Worm (Caenorhabditis elegans) whole organism, L4 larva: ENCODE data around the gene sod-4.

Experiments
- R02D3.7 ChIP-seq: fragments of 150-350 bp; sonication (generic microtip); optimal IDR thresholded peaks from 3 replicates; lab custom pipeline; 2014; ENCODE audit warnings: missing biosample characterization, missing genetic modification characterization
- Y5F2A.4 ChIP-seq: fragments of 200-800 bp; sonication (Bioruptor generic); optimal IDR thresholded peaks from 2 replicates; lab custom pipeline; 2018; ENCODE audit warnings: mild to moderate bottlenecking, missing genetic modification characterization, missing compliant biosample characterization
- aha-1 ChIP-seq: fragments of 150-350 bp; peaks from one replicate; lab custom pipeline; 2014; ENCODE audit warnings: missing biosample characterization, missing genetic modification characterization
- ama-1 ChIP-seq: fragments of 150-350 bp; optimal IDR thresholded peaks from 2 replicates; lab custom pipeline; 2014; ENCODE audit warnings: inconsistent platforms, mixed read lengths
- arid-1 ChIP-seq: fragments of 200-800 bp; sonication (Bioruptor generic); conservative IDR thresholded peaks from 2 replicates; pipeline ENCODE4 v1.3.6; 2022; ENCODE audit warnings: missing genetic modification reagents, missing genetic modification characterization, missing compliant biosample characterization
- attf-4 ChIP-seq: sonication (generic microtip); optimal IDR thresholded peaks from 3 replicates; lab custom pipeline; 2017; ENCODE audit warnings: missing biosample characterization, missing genetic modification characterization
- ceh-20 ChIP-seq: fragments of 200-800 bp; sonication (Bioruptor generic); IDR thresholded peaks from 2 replicates; pipeline ENCODE4 v1.3.6; 2022; ENCODE audit warnings: missing genetic modification reagents, missing genetic modification characterization, missing compliant biosample characterization
- ceh-32 ChIP-seq: sonication (generic microtip); optimal IDR thresholded peaks from 2 replicates; lab custom pipeline; 2016; ENCODE audit warnings: mild to moderate bottlenecking, missing genetic modification characterization, missing compliant biosample characterization; ENCODE audit not compliant: poor library complexity
- ceh-44 ChIP-seq: fragments of 200-800 bp; sonication (Bioruptor generic); IDR thresholded peaks from 2 replicates; pipeline ENCODE4 v1.3.6; 2022; ENCODE audit warnings: missing genetic modification reagents, missing genetic modification characterization, missing compliant biosample characterization
- ceh-82 ChIP-seq: sonication (generic microtip); optimal IDR thresholded peaks from 2 replicates; lab custom pipeline; 2017; ENCODE audit warnings: missing biosample characterization, missing genetic modification characterization
- ces-1 ChIP-seq: fragments of 150-350 bp; sonication (generic microtip); optimal IDR thresholded peaks from 4 replicates; lab custom pipeline; 2014; ENCODE audit warnings: missing biosample characterization, missing genetic modification reagents, missing genetic modification characterization
- ctbp-1 ChIP-seq: fragments of 200-800 bp; sonication (Bioruptor generic); IDR thresholded peaks from 2 replicates; pipeline ENCODE4 v1.3.6; 2022; ENCODE audit warnings: missing genetic modification reagents, missing genetic modification characterization, missing compliant biosample characterization
- daf-8 ChIP-seq: fragments of 200-800 bp; sonication (Bioruptor generic); IDR thresholded peaks from 2 replicates; pipeline ENCODE4 v1.3.6; 2022; ENCODE audit warnings: missing genetic modification characterization, missing compliant biosample characterization
- dmd-6 ChIP-seq: fragments of 200-800 bp; sonication (Bioruptor generic); IDR thresholded peaks from 2 replicates; pipeline ENCODE4 v1.3.6; 2022; ENCODE audit warnings: missing genetic modification reagents, missing genetic modification characterization, missing compliant biosample characterization
- duxl-1 ChIP-seq: sonication (generic microtip); optimal IDR thresholded peaks from 2 replicates; lab custom pipeline; 2016; ENCODE audit warnings: mild to moderate bottlenecking, missing genetic modification characterization, moderate library complexity, missing compliant biosample characterization; ENCODE audit not compliant: poor library complexity
- egl-27 ChIP-seq: sonication (generic microtip); optimal IDR thresholded peaks from 3 replicates; lab custom pipeline; 2017; ENCODE audit warnings: missing biosample characterization, missing genetic modification reagents, missing genetic modification characterization
- fos-1 ChIP-seq: fragments of 150-350 bp; optimal IDR thresholded peaks from 2 replicates; lab custom pipeline; 2014; ENCODE audit warnings: missing biosample characterization, missing genetic modification characterization
- hlh-30 ChIP-seq: sonication (generic microtip); optimal IDR thresholded peaks from 2 replicates; lab custom pipeline; 2017; ENCODE audit warnings: antibody characterized with exemption, mild to moderate bottlenecking, missing genetic modification characterization, missing compliant biosample characterization; ENCODE audit not compliant: insufficient read depth
- jun-1 ChIP-seq: fragments of 150-350 bp; optimal IDR thresholded peaks from 2 replicates; lab custom pipeline; 2014; ENCODE audit warnings: missing biosample characterization, missing genetic modification reagents, missing genetic modification characterization
- lin-15B ChIP-seq: fragments of 150-350 bp; sonication (generic microtip); optimal IDR thresholded peaks from 3 replicates; lab custom pipeline; 2014; ENCODE audit warnings: missing biosample characterization, missing genetic modification characterization
- lin-39 ChIP-seq: fragments of 150-350 bp; optimal IDR thresholded peaks from 2 replicates; lab custom pipeline; 2014; ENCODE audit warnings: missing biosample characterization, missing genetic modification reagents, missing genetic modification characterization
- lsy-2 ChIP-seq, 2 experiments: fragments of 150-350 bp in 1 of 2; sonication (generic microtip) in 1 of 2; optimal IDR thresholded peaks; 2 replicates each; lab custom pipeline; 2014 to 2017; ENCODE audit warnings: missing biosample characterization in 2 of 2, missing genetic modification characterization in 2 of 2
- madf-5 ChIP-seq, 2 experiments: fragments of 200-800 bp; sonication (Bioruptor generic); IDR thresholded peaks; 2 replicates each; pipeline ENCODE4 v1.3.6; 2022; ENCODE audit warnings: missing compliant biosample characterization in 2 of 2, missing genetic modification characterization in 2 of 2
- mep-1 ChIP-seq: fragments of 150-350 bp; sonication (generic microtip); optimal IDR thresholded peaks from 3 replicates; lab custom pipeline; 2014; ENCODE audit warnings: missing biosample characterization, missing genetic modification characterization
- mes-2 ChIP-seq: sonication (generic microtip); optimal IDR thresholded peaks from 2 replicates; lab custom pipeline; 2016; ENCODE audit warnings: missing genotype, mild to moderate bottlenecking, missing genetic modification characterization, missing compliant biosample characterization; ENCODE audit not compliant: poor library complexity, severe bottlenecking
- nhr-10 ChIP-seq: fragments of 150-350 bp; optimal IDR thresholded peaks from 2 replicates; lab custom pipeline; 2014; ENCODE audit warnings: missing biosample characterization, missing genetic modification characterization
- nhr-11 ChIP-seq: fragments of 150-350 bp; optimal IDR thresholded peaks from 2 replicates; lab custom pipeline; 2014; ENCODE audit warnings: missing biosample characterization, missing genetic modification characterization
- nhr-111 ChIP-seq: fragments of 200-800 bp; sonication (Bioruptor generic); optimal IDR thresholded peaks from 2 replicates; lab custom pipeline; 2018; ENCODE audit warnings: mild to moderate bottlenecking, missing genetic modification characterization, missing compliant biosample characterization
- nhr-25 ChIP-seq: sonication (generic microtip); optimal IDR thresholded peaks from 2 replicates; lab custom pipeline; 2017; ENCODE audit warnings: missing genetic modification characterization, mild to moderate bottlenecking, missing compliant biosample characterization, antibody characterized with exemption, moderate library complexity, borderline replicate concordance; ENCODE audit not compliant: insufficient read depth
- nhr-28 ChIP-seq: fragments of 150-350 bp; optimal IDR thresholded peaks from 2 replicates; lab custom pipeline; 2014; ENCODE audit warnings: missing biosample characterization, missing genetic modification characterization
- nhr-48 ChIP-seq: sonication (generic microtip); optimal IDR thresholded peaks from 2 replicates; lab custom pipeline; 2016; ENCODE audit warnings: mild to moderate bottlenecking, missing genetic modification characterization, missing compliant biosample characterization
- nhr-76 ChIP-seq: fragments of 150-350 bp; optimal IDR thresholded peaks from 2 replicates; lab custom pipeline; 2014; ENCODE audit warnings: missing biosample characterization, missing genetic modification characterization
- nhr-77 ChIP-seq: fragments of 150-350 bp; optimal IDR thresholded peaks from 2 replicates; lab custom pipeline; 2014; ENCODE audit warnings: missing biosample characterization, missing genetic modification characterization
- php-3 ChIP-seq: fragments of 200-800 bp; sonication (Bioruptor generic); IDR thresholded peaks from 2 replicates; pipeline ENCODE4 v1.3.6; 2022; ENCODE audit warnings: missing genetic modification reagents, missing genetic modification characterization, missing compliant biosample characterization
- saeg-2 ChIP-seq: fragments of 200-800 bp; sonication (Bioruptor generic); IDR thresholded peaks from 2 replicates; pipeline ENCODE4 v1.3.6; 2022; ENCODE audit warnings: missing genetic modification reagents, missing genetic modification characterization, missing compliant biosample characterization
- spr-1 ChIP-seq: sonication (generic microtip); optimal IDR thresholded peaks from 2 replicates; lab custom pipeline; 2016; ENCODE audit warnings: mild to moderate bottlenecking, missing genetic modification characterization, missing compliant biosample characterization
- spr-3 ChIP-seq: fragments of 200-800 bp; sonication (Bioruptor generic); optimal IDR thresholded peaks from 2 replicates; lab custom pipeline; 2018; ENCODE audit warnings: mild to moderate bottlenecking, missing genetic modification characterization, missing compliant biosample characterization
- unc-130 ChIP-seq: sonication (generic microtip); optimal IDR thresholded peaks from 2 replicates; lab custom pipeline; 2016; ENCODE audit warnings: missing genetic modification reagents, missing genetic modification characterization, missing compliant biosample characterization
- unc-39 ChIP-seq: sonication (generic microtip); optimal IDR thresholded peaks from 2 replicates; lab custom pipeline; 2017; ENCODE audit warnings: missing biosample characterization, missing genetic modification characterization
- vab-7 ChIP-seq: fragments of 200-800 bp; sonication (Bioruptor generic); IDR thresholded peaks from 2 replicates; pipeline ENCODE4 v1.3.6; 2022; ENCODE audit warnings: missing genetic modification reagents, missing genetic modification characterization, missing compliant biosample characterization
- zfp-2 ChIP-seq: sonication (generic microtip); optimal IDR thresholded peaks from 2 replicates; lab custom pipeline; 2016; ENCODE audit warnings: mild to moderate bottlenecking, missing genetic modification characterization, missing compliant biosample characterization
- zfp-3 ChIP-seq: fragments of 200-800 bp; sonication (Bioruptor generic); conservative IDR thresholded peaks from 2 replicates; pipeline ENCODE4 v1.3.6; 2022; ENCODE audit warnings: missing genetic modification reagents, missing genetic modification characterization, missing compliant biosample characterization
- zip-11 ChIP-seq: fragments of 200-800 bp; sonication (Bioruptor generic); IDR thresholded peaks from 2 replicates; pipeline ENCODE4 v1.3.6; 2022; ENCODE audit warnings: missing genetic modification characterization, missing compliant biosample characterization
- zip-2 ChIP-seq: fragments of 150-350 bp; optimal IDR thresholded peaks from 2 replicates; lab custom pipeline; 2014; ENCODE audit warnings: missing biosample characterization, missing genetic modification characterization

sod-4 gene

ce11 chrIII:9457192-9458103 lies 42.7 kb downstream of the sod-4 start (continued):
- TF ChIP-seq Y5F2A.4 (GFP tag; lab: Kevin White, UChicago) (no peak), R02D3.7 (tag; lab: Kevin White, UChicago) (no peak), vab-7 (GFP tag; lab: Robert Waterston, UW) (no peak), nhr-10 (no peak), ceh-20 (GFP tag; lab: Robert Waterston, UW) (no peak), mes-2 (tag; lab: Kevin White, UChicago) (peak; percentile 19), nhr-77 (tag; lab: Kevin White, UChicago) (no peak), zip-11 (GFP tag; lab: Robert Waterston, UW) (no peak), dmd-6 (GFP tag; lab: Robert Waterston, UW) (no peak), daf-8 (GFP tag; lab: Robert Waterston, UW) (no peak), aha-1 (tag; lab: Kevin White, UChicago) (peak; percentile 99), jun-1 (tag; lab: Kevin White, UChicago) (no peak), nhr-25 (tag; lab: Kevin White, UChicago) (no peak), ctbp-1 (GFP tag; lab: Robert Waterston, UW) (no peak; the same call in 1 of the 2 replicates), spr-1 (tag; lab: Kevin White, UChicago) (no peak), hlh-30 (peak; percentile 57), egl-27 (tag; lab: Kevin White, UChicago) (no peak), ceh-82 (no peak), lin-39 (tag; lab: Kevin White, UChicago) (no peak), nhr-48 (tag; lab: Kevin White, UChicago) (no peak), nhr-76 (tag; lab: Kevin White, UChicago) (no peak), zip-2 (tag; lab: Kevin White, UChicago) (no peak), php-3 (no peak), nhr-11 (tag; lab: Kevin White, UChicago) (peak; percentile 57), nhr-28 (tag; lab: Kevin White, UChicago) (peak; percentile 42), ama-1 (peak; percentile 28), unc-130 (GFP tag; lab: Kevin White, UChicago) (no peak), ceh-44 (GFP tag; lab: Robert Waterston, UW) (no peak), ces-1 (GFP tag; lab: Kevin White, UChicago) (no peak), spr-3 (GFP tag; lab: Kevin White, UChicago) (no peak), saeg-2 (GFP tag; lab: Robert Waterston, UW) (no peak), zfp-2 (tag; lab: Kevin White, UChicago) (no peak), lsy-2 (tag; optimal IDR thresholded peaks at IDR 0.05; lab: Kevin White, UChicago) (peak in 1 of 2 experiments; percentile 53), unc-39 (tag; lab: Kevin White, UChicago) (no peak), attf-4 (tag; lab: Kevin White, UChicago) (no peak), fos-1 (tag; lab: Kevin White, UChicago) (no peak), duxl-1 (tag; lab: Kevin White, UChicago) (no peak), arid-1 (no peak), lin-15B (tag; lab: Kevin White, UChicago) (no peak), zfp-3 (GFP tag; lab: Robert Waterston, UW) (no peak), madf-5 (GFP tag; IDR thresholded peaks at IDR 0.05; lab: Robert Waterston, UW) (no peak), nhr-111 (no peak), mep-1 (tag; lab: Kevin White, UChicago) (peak; percentile 16), ceh-32 (no peak)
